Fruit fly (Drosophila melanogaster): Measurements from ENCODE around the gene CG15386.

Gene CG15386

dm6 chr2L:2202853-2203717 is 14.0 kb downstream of the CG15386 start (continued):
- TF ChIP-seq CG1647 (GFP tag; optimal IDR thresholded peaks at IDR 0.05) (peak; percentile 8), CG43689 (GFP tag; IDR thresholded peaks at IDR 0.05) (no peak), Elba2 (GFP tag; optimal IDR thresholded peaks at IDR 0.05) (no peak), gro (GFP tag; optimal IDR thresholded peaks at IDR 0.05) (no peak), CG2202 (tag; optimal IDR thresholded peaks at IDR 0.05) (no peak), her (GFP tag; optimal IDR thresholded peaks at IDR 0.05) (no peak), sug (tag; optimal IDR thresholded peaks at IDR 0.05) (peak; percentile 34), inv (GFP tag; IDR thresholded peaks at IDR 0.05; ENCODE audit: partially characterized antibody) (no peak), Myb (GFP tag; optimal IDR thresholded peaks at IDR 0.05) (no peak), tap (tag; optimal IDR thresholded peaks at IDR 0.05) (no peak), Scr (GFP tag; IDR thresholded peaks at IDR 0.05; ENCODE audit: partially characterized antibody) (0 out of 2 replicates have a peak, but pooled peaks have one; percentile 13), CG10209 (GFP tag; optimal IDR thresholded peaks at IDR 0.05) (no peak), crp (GFP tag; optimal IDR thresholded peaks at IDR 0.05) (no peak), CG8290 (GFP tag; optimal IDR thresholded peaks at IDR 0.05) (no peak), CG8290 (tag; optimal IDR thresholded peaks at IDR 0.05) (peak in 1 of 2 experiments; percentile 55), CG11085 (GFP tag; IDR thresholded peaks at IDR 0.05) (no peak), CG17186 (GFP tag; optimal IDR thresholded peaks at IDR 0.05) (peak; percentile 19), lmd (GFP tag; IDR thresholded peaks at IDR 0.05) (no peak), sens-2 (GFP tag; IDR thresholded peaks at IDR 0.05) (no peak), NC2α (GFP tag; optimal IDR thresholded peaks at IDR 0.05) (no peak), fu2 (GFP tag; optimal IDR thresholded peaks at IDR 0.05) (no peak), chm (GFP tag; IDR thresholded peaks at IDR 0.05) (peak; percentile 68; the same call in 1 of the 2 replicates), jigr1 (GFP tag; IDR thresholded peaks at IDR 0.05) (no peak), CG18599 (GFP tag; optimal IDR thresholded peaks at IDR 0.05) (peak; percentile 13), Atf-2 (GFP tag; optimal IDR thresholded peaks at IDR 0.05) (no peak), lbe (GFP tag; optimal IDR thresholded peaks at IDR 0.05) (peak; percentile 27), trem (tag; optimal IDR thresholded peaks at IDR 0.05) (no peak), esg (GFP tag; conservative IDR thresholded peaks at IDR 0.05) (no peak), ems (GFP tag; optimal IDR thresholded peaks at IDR 0.05) (no peak), Oaz (GFP tag; IDR thresholded peaks at IDR 0.05) (no peak), psq (GFP tag; optimal IDR thresholded peaks at IDR 0.05) (peak; percentile 28), B-H2 (GFP tag; optimal IDR thresholded peaks at IDR 0.05) (no peak), Sin3A (optimal IDR thresholded peaks at IDR 0.05) (no peak), ash1 (GFP tag; optimal IDR thresholded peaks at IDR 0.05) (no peak), Gug (GFP tag; IDR thresholded peaks at IDR 0.05) (no peak), CG18476 (GFP tag; optimal IDR thresholded peaks at IDR 0.05) (no peak), row (GFP tag; IDR thresholded peaks at IDR 0.05) (peak; percentile 44; the same call in 1 of the 3 replicates), CG2712 (tag; optimal IDR thresholded peaks at IDR 0.05) (peak; percentile 27), slbo (GFP tag; IDR thresholded peaks at IDR 0.05) (0 out of 2 replicates have a peak, but pooled peaks have one; percentile 17), Taf1 (GFP tag; IDR thresholded peaks at IDR 0.05) (no peak), fd102C (GFP tag; optimal IDR thresholded peaks at IDR 0.05) (no peak), Bgb (GFP tag; IDR thresholded peaks at IDR 0.05; ENCODE audit: partially characterized antibody) (peak; percentile 66), Jarid2 (GFP tag; optimal IDR thresholded peaks at IDR 0.05) (no peak), sob (GFP tag; IDR thresholded peaks at IDR 0.05) (peak; percentile 33; the same call in 1 of the 2 replicates), luna (GFP tag; optimal IDR thresholded peaks at IDR 0.05) (no peak), vnd (GFP tag; IDR thresholded peaks at IDR 0.05; ENCODE audit: partially characterized antibody) (no peak), CG1233 (GFP tag; optimal IDR thresholded peaks at IDR 0.05) (no peak), sna (GFP tag; IDR thresholded peaks at IDR 0.05; ENCODE audit: partially characterized antibody) (peak; percentile 38; the same call in 1 of the 2 replicates), grn (GFP tag; optimal IDR thresholded peaks at IDR 0.05) (no peak), gcm (GFP tag; optimal IDR thresholded peaks at IDR 0.05) (no peak)

Data from whole organism, embryonic.